Worm (Caenorhabditis elegans): ENCODE data around the gene F28B12.6.

DNA sequence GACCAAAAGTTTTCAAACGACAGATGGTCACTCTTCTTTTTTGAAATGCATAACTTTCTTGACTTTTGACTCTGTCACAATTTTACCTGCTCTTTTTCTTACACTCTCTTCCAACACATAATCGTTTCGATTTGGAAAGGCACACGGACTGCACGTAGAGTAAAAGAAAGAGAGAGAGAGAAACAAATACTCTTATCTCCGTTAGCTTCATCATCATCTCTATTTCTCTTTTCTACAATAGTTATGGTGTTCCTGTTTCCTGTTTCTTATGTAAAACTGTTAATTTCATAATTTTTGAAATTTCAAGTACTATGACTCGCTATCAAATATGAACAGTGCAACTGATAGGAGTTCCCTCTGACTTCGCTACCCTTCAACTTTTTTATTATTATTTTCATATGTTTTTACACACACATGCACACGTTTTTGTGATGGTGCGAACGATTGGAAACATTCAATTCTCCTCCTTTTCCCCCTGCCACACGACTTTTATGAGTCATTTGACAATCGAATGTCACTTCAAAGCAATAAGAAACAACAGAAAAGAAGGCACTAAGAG is 10.5 kb upstream of the F28B12.6 start:
- TF ChIP-seq lsy-2 (tag; optimal IDR thresholded peaks at IDR 0.05) (no peak), unc-62 (GFP tag; optimal IDR thresholded peaks at IDR 0.05) (no peak), nhr-237 (tag; optimal IDR thresholded peaks at IDR 0.05) (no peak), unc-39 (tag; optimal IDR thresholded peaks at IDR 0.05) (no peak), bed-3 (GFP tag; optimal IDR thresholded peaks at IDR 0.05) (no peak), blmp-1 (tag; optimal IDR thresholded peaks at IDR 0.05) (no peak), ces-1 (GFP tag; optimal IDR thresholded peaks at IDR 0.05) (no peak), zip-8 (tag; optimal IDR thresholded peaks at IDR 0.05) (no peak), ham-2 (GFP tag; optimal IDR thresholded peaks at IDR 0.05) (no peak), snpc-4 (tag; optimal IDR thresholded peaks at IDR 0.05) (no peak), ztf-11 (tag; optimal IDR thresholded peaks at IDR 0.05) (no peak), pha-4 (tag; optimal IDR thresholded peaks at IDR 0.05) (no peak), mep-1 (tag; optimal IDR thresholded peaks at IDR 0.05) (no peak), elt-3 (tag; optimal IDR thresholded peaks at IDR 0.05) (no peak)
